Fruit fly (Drosophila melanogaster): ENCODE data around the gene Crk.

Crk gene

DNA sequence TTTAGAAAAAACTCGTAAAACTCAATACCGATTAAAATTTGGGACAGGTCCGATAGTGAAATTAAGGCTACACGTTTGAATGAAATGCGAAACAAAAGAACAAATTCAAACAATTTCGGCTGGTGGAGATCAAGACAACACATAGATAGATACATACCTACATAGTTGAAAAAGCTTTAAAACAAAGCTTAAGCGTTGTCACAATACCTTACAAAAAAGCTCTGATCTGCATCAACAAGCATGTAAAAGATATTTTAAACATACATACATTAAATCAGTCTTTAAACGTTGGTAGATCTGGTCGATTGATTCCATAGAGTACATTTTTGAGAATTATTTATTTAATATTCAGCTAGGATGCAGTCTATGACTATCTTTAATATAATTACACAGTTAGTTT is 17.6 kb downstream of the Crk start, which contains the start of the genes CG31999 and yellow-h:
Gene CG31999, minus strand, starts transcription at position 101 of the 400 bp plus-strand sequence.
Gene yellow-h, plus strand, starts transcription at position 275 of the 400 bp plus-strand sequence.
- TF ChIP-seq CG8478 (optimal IDR thresholded peaks at IDR 0.05) (no peak), CTCF (optimal IDR thresholded peaks at IDR 0.05) (no peak)

dm6 chr4:230430-230829 is 20.4 kb downstream of the Crk start, which contains the start of gene CG1674:
TSS of gene CG1674 (plus strand) at chr4:230730.
- TF ChIP-seq CTCF (optimal IDR thresholded peaks at IDR 0.05) (no peak), CG8478 (optimal IDR thresholded peaks at IDR 0.05) (no peak)

dm6 chr4:231185-231584 is 21.2 kb downstream of the Crk start:
- TF ChIP-seq CG8478 (optimal IDR thresholded peaks at IDR 0.05): no peak
- no peak for TF ChIP-seq CTCF (optimal IDR thresholded peaks at IDR 0.05)

- no peak for TF ChIP-seq CG8478 (optimal IDR thresholded peaks at IDR 0.05)
- TF ChIP-seq CTCF (optimal IDR thresholded peaks at IDR 0.05): no peak
Observed at dm6 chr4:238400-238799, 28.4 kb downstream of the Crk start.

dm6 chr4:240850-241249 is 30.8 kb downstream of the Crk start:
- TF ChIP-seq CTCF (optimal IDR thresholded peaks at IDR 0.05): no peak
- TF ChIP-seq CG8478 (optimal IDR thresholded peaks at IDR 0.05): no peak

dm6 chr4:253176-253575 is 43.2 kb downstream of the Crk start, which contains the start of gene dpr7:
TSS of gene dpr7 (minus strand) at chr4:253329.
- TF ChIP-seq CTCF (optimal IDR thresholded peaks at IDR 0.05) (no peak), CG8478 (optimal IDR thresholded peaks at IDR 0.05) (no peak)

DNA sequence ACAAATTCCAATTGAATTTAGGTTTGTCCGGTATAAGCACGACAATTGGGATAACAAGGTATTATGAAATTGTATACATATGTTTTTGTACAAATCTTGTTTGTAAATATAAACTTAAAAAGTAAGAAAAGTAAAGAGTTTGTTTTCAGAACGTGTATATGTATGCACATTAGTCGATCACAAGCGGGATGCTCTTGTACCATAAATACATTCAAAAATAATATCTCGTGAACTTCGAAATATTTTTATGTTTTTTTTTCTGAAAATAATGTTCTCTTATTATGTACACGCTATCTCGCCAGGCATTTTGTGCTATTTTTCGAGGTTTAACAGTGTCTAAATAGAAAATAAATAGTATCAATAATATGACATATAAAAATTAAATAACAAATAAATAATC is 44.7 kb downstream of the Crk start, which contains the start of gene RhoGAP102A:
Gene RhoGAP102A, plus strand, starts transcription at position 301 of the 400 bp plus-strand sequence.
- TF ChIP-seq CG8478 (optimal IDR thresholded peaks at IDR 0.05) (no peak), CTCF (optimal IDR thresholded peaks at IDR 0.05) (no peak)

dm6 chr4:261484-262070 is 51.6 kb downstream of the Crk start:
- TF ChIP-seq CTCF (optimal IDR thresholded peaks at IDR 0.05) (no peak), CG8478 (optimal IDR thresholded peaks at IDR 0.05) (no peak)
